Worm (Caenorhabditis elegans) whole organism, mixed stage, embryonic: ENCODE measurements around the gene bli-5.

Experiments
- M03D4.4 ChIP-seq: sonication (generic microtip); optimal IDR thresholded peaks from 2 replicates; lab custom pipeline; 2017; ENCODE audit warnings: mild to moderate bottlenecking, missing genetic modification characterization, missing compliant biosample characterization
- bed-3 ChIP-seq: fragments of 200-800 bp; sonication (Bioruptor generic); optimal IDR thresholded peaks from 3 replicates; lab custom pipeline; 2018; ENCODE audit warnings: mild to moderate bottlenecking, missing genetic modification characterization, moderate library complexity, missing compliant biosample characterization
- blmp-1 ChIP-seq: fragments of 150-350 bp; optimal IDR thresholded peaks from 2 replicates; lab custom pipeline; 2014; ENCODE audit warnings: missing biosample characterization, missing genetic modification characterization
- ceh-39 ChIP-seq: fragments of 150-350 bp; optimal IDR thresholded peaks from 2 replicates; lab custom pipeline; 2014; ENCODE audit warnings: missing biosample characterization, missing genetic modification characterization
- ceh-43 ChIP-seq: fragments of 200-800 bp; sonication (Bioruptor generic); optimal IDR thresholded peaks from 2 replicates; lab custom pipeline; 2018; ENCODE audit warnings: mild to moderate bottlenecking, missing genetic modification characterization, moderate library complexity, missing compliant biosample characterization
- ceh-83 ChIP-seq: fragments of 200-800 bp; sonication (Bioruptor generic); optimal IDR thresholded peaks from 2 replicates; lab custom pipeline; 2018; ENCODE audit warnings: mild to moderate bottlenecking, missing genetic modification characterization, missing compliant biosample characterization
- ces-1 ChIP-seq: fragments of 150-350 bp; optimal IDR thresholded peaks from 2 replicates; lab custom pipeline; 2014; ENCODE audit warnings: missing biosample characterization, missing genetic modification reagents, missing genetic modification characterization
- cnd-1 ChIP-seq: fragments of 200-800 bp; sonication (Bioruptor generic); optimal IDR thresholded peaks from 2 replicates; lab custom pipeline; 2018; ENCODE audit warnings: mild to moderate bottlenecking, missing genetic modification characterization, missing compliant biosample characterization
- drap-1 ChIP-seq: fragments of 200-800 bp; sonication (Bioruptor generic); optimal IDR thresholded peaks from 3 replicates; lab custom pipeline; 2018; ENCODE audit warnings: mild to moderate bottlenecking, missing genetic modification characterization, missing compliant biosample characterization
- elt-1 ChIP-seq: sonication (generic microtip); optimal IDR thresholded peaks from 2 replicates; lab custom pipeline; 2017; ENCODE audit warnings: missing genetic modification characterization, mild to moderate bottlenecking, missing compliant biosample characterization, antibody characterized with exemption, moderate library complexity, borderline replicate concordance; ENCODE audit not compliant: insufficient read depth
- elt-3 ChIP-seq: fragments of 150-350 bp; optimal IDR thresholded peaks from 2 replicates; lab custom pipeline; 2014; ENCODE audit warnings: missing biosample characterization, missing genetic modification characterization
- flh-1 ChIP-seq: fragments of 200-800 bp; sonication (Bioruptor generic); optimal IDR thresholded peaks from 2 replicates; lab custom pipeline; 2018; ENCODE audit warnings: mild to moderate bottlenecking, missing genetic modification characterization, moderate library complexity, missing compliant biosample characterization
- ham-2 ChIP-seq: fragments of 200-800 bp; sonication (Bioruptor generic); optimal IDR thresholded peaks from 2 replicates; lab custom pipeline; 2018; ENCODE audit warnings: mild to moderate bottlenecking, missing genetic modification characterization, missing compliant biosample characterization
- lin-13 ChIP-seq: fragments of 150-350 bp; optimal IDR thresholded peaks from 2 replicates; lab custom pipeline; 2014; ENCODE audit warnings: missing biosample characterization, missing genetic modification characterization
- lin-32 ChIP-seq: fragments of 200-800 bp; sonication (Bioruptor generic); optimal IDR thresholded peaks from 2 replicates; lab custom pipeline; 2018; ENCODE audit warnings: mild to moderate bottlenecking, missing genetic modification characterization, missing compliant biosample characterization
- lsy-2 ChIP-seq: fragments of 150-350 bp; optimal IDR thresholded peaks from 2 replicates; lab custom pipeline; 2014; ENCODE audit warnings: missing biosample characterization, missing genetic modification characterization
- mab-5 ChIP-seq: fragments of 150-350 bp; optimal IDR thresholded peaks from 2 replicates; lab custom pipeline; 2014; ENCODE audit warnings: missing biosample characterization, missing genetic modification characterization
- mep-1 ChIP-seq: fragments of 150-350 bp; optimal IDR thresholded peaks from 2 replicates; lab custom pipeline; 2017; ENCODE audit warnings: missing biosample characterization, missing genetic modification reagents, missing genetic modification characterization, inconsistent platforms
- mls-2 ChIP-seq: sonication (generic microtip); optimal IDR thresholded peaks from 2 replicates; lab custom pipeline; 2016; ENCODE audit warnings: mild to moderate bottlenecking, missing genetic modification characterization, moderate library complexity, missing compliant biosample characterization
- nhr-12 ChIP-seq: fragments of 150-350 bp; optimal IDR thresholded peaks from 2 replicates; lab custom pipeline; 2014; ENCODE audit warnings: missing biosample characterization, missing genetic modification characterization
- nhr-2 ChIP-seq: fragments of 150-350 bp; optimal IDR thresholded peaks from 2 replicates; lab custom pipeline; 2014; ENCODE audit warnings: missing biosample characterization, missing genetic modification characterization
- nhr-237 ChIP-seq: fragments of 150-350 bp; optimal IDR thresholded peaks from 2 replicates; lab custom pipeline; 2014; ENCODE audit warnings: missing biosample characterization, missing genetic modification characterization
- nhr-28 ChIP-seq: fragments of 150-350 bp; optimal IDR thresholded peaks from 2 replicates; lab custom pipeline; 2014; ENCODE audit warnings: missing biosample characterization, missing genetic modification characterization
- nhr-76 ChIP-seq: sonication (generic microtip); optimal IDR thresholded peaks from 2 replicates; lab custom pipeline; 2017; ENCODE audit warnings: missing biosample characterization, missing genetic modification characterization
- pha-4 ChIP-seq: fragments of 150-350 bp; optimal IDR thresholded peaks from 2 replicates; lab custom pipeline; 2018; ENCODE audit warnings: missing biosample characterization, missing genetic modification reagents, missing genetic modification characterization
- snpc-4 ChIP-seq: fragments of 150-350 bp; optimal IDR thresholded peaks from 2 replicates; lab custom pipeline; 2014; ENCODE audit warnings: missing biosample characterization, missing genetic modification characterization
- sptf-1 ChIP-seq: sonication (generic microtip); optimal IDR thresholded peaks from 2 replicates; lab custom pipeline; 2017; ENCODE audit warnings: mild to moderate bottlenecking, missing genetic modification characterization, moderate library complexity, missing compliant biosample characterization
- unc-39 ChIP-seq: fragments of 150-350 bp; optimal IDR thresholded peaks from 2 replicates; lab custom pipeline; 2014; ENCODE audit warnings: missing biosample characterization, missing genetic modification characterization
- unc-62 ChIP-seq: fragments of 150-350 bp; optimal IDR thresholded peaks from 2 replicates; lab custom pipeline; 2014; ENCODE audit warnings: missing biosample characterization, missing genetic modification reagents, missing genetic modification characterization
- zip-8 ChIP-seq: fragments of 150-350 bp; optimal IDR thresholded peaks from 2 replicates; lab custom pipeline; 2014; ENCODE audit warnings: missing biosample characterization, missing genetic modification characterization
- ztf-11 ChIP-seq: fragments of 150-350 bp; optimal IDR thresholded peaks from 2 replicates; lab custom pipeline; 2014; ENCODE audit warnings: missing biosample characterization, missing genetic modification characterization

bli-5 gene

DNA sequence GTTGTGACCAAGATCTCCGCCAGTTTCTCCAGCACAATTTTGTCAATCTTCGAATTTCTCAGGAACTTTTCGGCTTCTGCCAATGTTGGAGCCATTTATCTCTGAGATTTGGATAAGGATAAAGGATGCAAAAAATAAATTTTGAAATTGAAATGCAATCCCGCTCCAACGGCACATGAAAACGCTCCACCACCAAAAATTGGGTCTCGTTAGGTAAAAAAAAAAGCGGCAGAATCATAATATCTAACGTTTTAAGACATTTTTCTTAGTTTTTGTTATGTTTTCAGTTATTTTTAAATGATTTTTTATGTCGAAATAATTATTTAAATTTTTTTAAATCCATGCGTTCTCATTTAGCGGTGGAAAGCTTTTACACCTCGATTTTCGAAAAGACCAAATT, 4.8 kb upstream of the bli-5 start, which contains the start of gene F45G2.7:
F45G2.7 (minus strand) TSS at position 101 of the 400 bp plus-strand sequence.
- TF ChIP-seq ceh-39 (tag; lab: Kevin White, UChicago) (no peak), ces-1 (GFP tag; lab: Kevin White, UChicago) (no peak), ceh-83 (GFP tag; lab: Kevin White, UChicago) (no peak), nhr-237 (tag; lab: Kevin White, UChicago) (no peak), lin-32 (no peak)

- TF ChIP-seq bed-3, result no peak
Measured at ce11 chrIII:13430162-13430561, 594 bp upstream of the bli-5 start, which contains the start of gene trf-1. trf-1 (plus strand) TSS chrIII:13430462.

DNA sequence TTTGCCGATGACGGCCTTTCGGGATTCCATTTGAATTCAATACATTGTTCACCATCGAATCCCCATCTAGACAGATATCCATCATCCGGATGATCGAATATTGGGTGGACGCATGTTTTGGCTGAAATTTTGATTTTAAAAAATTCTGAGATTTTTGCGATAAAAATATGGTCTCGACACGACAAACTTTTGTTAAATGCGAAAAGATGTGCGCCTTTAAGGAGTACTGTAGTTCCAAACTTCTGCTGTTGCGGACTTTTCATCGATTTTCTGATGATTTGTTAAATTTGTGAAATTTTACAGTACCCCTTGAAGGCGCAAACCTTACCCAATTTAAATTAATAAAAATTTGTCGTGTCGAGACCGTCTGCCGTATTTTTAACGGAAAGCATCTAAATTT, 1.8 kb downstream of the bli-5 start:
- no peak for TF ChIP-seq ceh-43 (GFP tag; lab: Kevin White, UChicago)
- no peak for TF ChIP-seq ces-1 (GFP tag; lab: Kevin White, UChicago)
- no peak for TF ChIP-seq unc-62 (GFP tag; lab: Kevin White, UChicago)

DNA sequence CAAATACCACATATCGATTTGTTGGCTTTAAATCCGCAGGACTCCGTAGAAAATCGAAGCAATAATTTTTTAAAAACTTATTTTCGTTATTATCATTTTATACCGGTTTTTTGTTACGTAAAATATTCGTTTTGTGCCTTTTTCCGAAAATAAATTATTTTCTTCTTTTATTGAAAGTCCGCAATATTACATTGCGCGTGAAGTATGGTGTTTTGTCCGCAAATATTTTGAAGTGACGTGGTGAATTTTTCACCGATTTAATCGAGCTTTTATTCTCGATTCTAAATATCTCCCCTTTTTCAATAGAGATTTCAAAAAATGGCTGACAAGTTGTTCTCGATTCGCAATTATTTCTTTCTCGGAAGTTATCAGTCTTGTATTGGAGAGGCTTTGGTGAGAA, 3.5 kb downstream of the bli-5 start, which contains the start of gene cope-1:
cope-1 (plus strand) TSS at position 229 of the 400 bp plus-strand sequence.
- TF ChIP-seq snpc-4 (tag; lab: Kevin White, UChicago), result no peak
- peak; percentile 4 for TF ChIP-seq mep-1 (tag; lab: Kevin White, UChicago)
- TF ChIP-seq ces-1 (GFP tag; lab: Kevin White, UChicago), result peak; percentile 37
- TF ChIP-seq elt-3 (tag; lab: Kevin White, UChicago), result no peak
- TF ChIP-seq lsy-2 (tag; lab: Kevin White, UChicago), result peak; percentile 39
- no peak for TF ChIP-seq nhr-2 (tag; lab: Kevin White, UChicago)

DNA sequence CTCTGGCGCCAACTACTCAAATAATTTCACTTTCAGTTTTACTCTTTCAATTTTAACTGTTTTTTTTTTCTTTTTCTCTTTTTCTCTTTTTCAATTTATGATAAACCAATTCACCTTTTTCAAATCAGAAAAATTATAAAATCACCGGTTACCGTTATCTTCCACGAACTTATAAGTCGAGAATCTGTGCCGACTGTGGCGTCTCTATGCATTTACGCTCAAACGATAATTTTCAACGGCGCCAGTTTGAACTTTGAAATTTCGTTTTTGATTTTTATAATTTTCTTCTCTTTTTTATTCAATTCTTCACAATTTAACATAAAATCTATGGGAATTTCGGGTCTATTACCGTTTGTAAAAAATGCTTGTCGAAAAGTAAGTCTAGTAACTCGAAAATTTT, 6.2 kb downstream of the bli-5 start, which contains the start of gene exo-1:
exo-1 (plus strand) TSS at position 101 of the 400 bp plus-strand sequence.
- TF ChIP-seq pha-4 (tag; lab: Kevin White, UChicago), result no peak
- TF ChIP-seq ces-1 (GFP tag; lab: Kevin White, UChicago), result no peak
- peak; percentile 46 for TF ChIP-seq nhr-237 (tag; lab: Kevin White, UChicago)
- no peak for TF ChIP-seq nhr-2 (tag; lab: Kevin White, UChicago)
- no peak for TF ChIP-seq unc-39 (tag; lab: Kevin White, UChicago)
- TF ChIP-seq mls-2 (tag; lab: Kevin White, UChicago), result no peak
- TF ChIP-seq unc-62 (GFP tag; lab: Kevin White, UChicago), result no peak
- TF ChIP-seq ztf-11 (tag; lab: Kevin White, UChicago), result no peak
- TF ChIP-seq elt-1 (tag; lab: Kevin White, UChicago), result no peak
- peak; percentile 35 for TF ChIP-seq mep-1 (tag; lab: Kevin White, UChicago)
- TF ChIP-seq flh-1 (GFP tag; lab: Kevin White, UChicago), result no peak
- no peak for TF ChIP-seq mab-5 (tag; lab: Kevin White, UChicago)
- TF ChIP-seq zip-8, result no peak
- no peak for TF ChIP-seq drap-1 (GFP tag; lab: Kevin White, UChicago)
- TF ChIP-seq M03D4.4 (tag; lab: Kevin White, UChicago), result no peak
- peak; percentile 42 for TF ChIP-seq lsy-2 (tag; lab: Kevin White, UChicago)
- no peak for TF ChIP-seq lin-32
- no peak for TF ChIP-seq ceh-43 (GFP tag; lab: Kevin White, UChicago)
- TF ChIP-seq nhr-28 (tag; lab: Kevin White, UChicago), result no peak
- no peak for TF ChIP-seq cnd-1 (tag; lab: Kevin White, UChicago)
- no peak for TF ChIP-seq lin-13 (tag; lab: Kevin White, UChicago)
- TF ChIP-seq sptf-1, result no peak

ce11 chrIII:13418975-13419374, 10.6 kb downstream of the bli-5 start:
- TF ChIP-seq ham-2 (GFP tag; lab: Kevin White, UChicago) (no peak), flh-1 (GFP tag; lab: Kevin White, UChicago) (no peak), nhr-2 (tag; lab: Kevin White, UChicago) (no peak), ceh-39 (tag; lab: Kevin White, UChicago) (no peak), nhr-12 (tag; lab: Kevin White, UChicago) (no peak), blmp-1 (no peak), sptf-1 (no peak), elt-3 (tag; lab: Kevin White, UChicago) (no peak), nhr-28 (tag; lab: Kevin White, UChicago) (no peak), unc-62 (GFP tag; lab: Kevin White, UChicago) (no peak), lin-32 (no peak), lsy-2 (tag; lab: Kevin White, UChicago) (no peak), nhr-76 (tag; lab: Kevin White, UChicago) (no peak)
